Fruit fly (Drosophila melanogaster) whole organism, adult: Measurements from ENCODE around the gene mld.

ENCODE experiments used
- CG11617 ChIP-seq: fragments of 200-800 bp; sonication (Bioruptor generic); optimal IDR thresholded peaks from 2 replicates; lab custom pipeline; 2017; ENCODE audit warnings: mild to moderate bottlenecking, missing biosample characterization, missing genetic modification reagents, missing genetic modification characterization
- CG12768 ChIP-seq: fragments of 200-800 bp; sonication (Bioruptor generic); optimal IDR thresholded peaks from 2 replicates; lab custom pipeline; 2017; ENCODE audit warnings: missing biosample characterization, missing genetic modification characterization, mild to moderate bottlenecking, moderate library complexity, missing genetic modification reagents
- CG14711 ChIP-seq: fragments of 200-800 bp; sonication (Bioruptor generic); optimal IDR thresholded peaks from 2 replicates; lab custom pipeline; 2018; ENCODE audit warnings: missing biosample characterization, mild to moderate bottlenecking, missing genetic modification characterization, moderate library complexity
- CG1620 ChIP-seq: fragments of 200-800 bp; sonication (Bioruptor generic); optimal IDR thresholded peaks from 2 replicates; lab custom pipeline; 2016; ENCODE audit warnings: missing biosample characterization, missing genetic modification characterization
- CG33017 ChIP-seq: fragments of 200-800 bp; sonication (Bioruptor generic); optimal IDR thresholded peaks from 2 replicates; lab custom pipeline; 2018; ENCODE audit warnings: missing biosample characterization, mild to moderate bottlenecking, missing genetic modification characterization, moderate library complexity
- CG5204 ChIP-seq: fragments of 200-800 bp; sonication (Bioruptor generic); optimal IDR thresholded peaks from 2 replicates; lab custom pipeline; 2016; ENCODE audit warnings: missing biosample characterization, missing genetic modification characterization
- CG7045 ChIP-seq: fragments of 200-800 bp; sonication (Bioruptor generic); optimal IDR thresholded peaks from 2 replicates; lab custom pipeline; 2017; ENCODE audit warnings: missing biosample characterization, mild to moderate bottlenecking, missing genetic modification characterization
- CG7101 ChIP-seq: fragments of 200-800 bp; sonication (Bioruptor generic); optimal IDR thresholded peaks from 2 replicates; lab custom pipeline; 2018; ENCODE audit warnings: missing biosample characterization, mild to moderate bottlenecking, missing genetic modification characterization, moderate library complexity
- Clk ChIP-seq: fragments of 200-800 bp; sonication (Bioruptor generic); optimal IDR thresholded peaks from 2 replicates; lab custom pipeline; 2017; ENCODE audit warnings: missing biosample characterization, missing genetic modification characterization
- Crg-1 ChIP-seq: fragments of 200-800 bp; sonication (Bioruptor generic); optimal IDR thresholded peaks from 2 replicates; lab custom pipeline; 2016; ENCODE audit warnings: missing biosample characterization, missing genetic modification characterization
- Hr96 ChIP-seq: fragments of 200-800 bp; sonication (Bioruptor generic); optimal IDR thresholded peaks from 2 replicates; lab custom pipeline; 2016; ENCODE audit warnings: missing biosample characterization, missing genetic modification characterization
- Mnt ChIP-seq: fragments of 200-800 bp; sonication (Bioruptor generic); optimal IDR thresholded peaks from 2 replicates; lab custom pipeline; 2016; ENCODE audit warnings: missing biosample characterization, mild to moderate bottlenecking, missing genetic modification characterization
- bab1 ChIP-seq: fragments of 200-800 bp; sonication (Bioruptor generic); optimal IDR thresholded peaks from 3 replicates; lab custom pipeline; 2019; ENCODE audit warnings: missing biosample characterization, mild to moderate bottlenecking, missing genetic modification characterization, moderate library complexity
- cic ChIP-seq: fragments of 200-800 bp; sonication (Bioruptor generic); optimal IDR thresholded peaks from 2 replicates; lab custom pipeline; 2017; ENCODE audit warnings: missing biosample characterization, mild to moderate bottlenecking, missing genetic modification characterization, moderate library complexity
- cnc ChIP-seq, 2 experiments: fragments of >200 bp; optimal IDR thresholded peaks; 2 replicates each; lab custom pipeline; 2017
- kay ChIP-seq: fragments of 200-800 bp; sonication (Bioruptor generic); peaks from one replicate; lab custom pipeline; 2016; ENCODE audit warnings: missing biosample characterization, missing genetic modification characterization, borderline replicate concordance
- ovo ChIP-seq: fragments of 200-800 bp; sonication (Bioruptor generic); optimal IDR thresholded peaks from 2 replicates; lab custom pipeline; 2016; ENCODE audit warnings: missing biosample characterization, missing genetic modification characterization
- pad ChIP-seq: fragments of 200-800 bp; sonication (Bioruptor generic); optimal IDR thresholded peaks from 3 replicates; lab custom pipeline; 2017; ENCODE audit warnings: missing biosample characterization, missing genetic modification characterization, mild to moderate bottlenecking, moderate library complexity, missing genetic modification reagents
- tj ChIP-seq: fragments of 200-800 bp; sonication (Bioruptor generic); optimal IDR thresholded peaks from 3 replicates; lab custom pipeline; 2017; ENCODE audit warnings: missing biosample characterization, mild to moderate bottlenecking, missing genetic modification characterization, moderate library complexity
- toe ChIP-seq: fragments of 200-800 bp; sonication (Bioruptor generic); optimal IDR thresholded peaks from 2 replicates; lab custom pipeline; 2016; ENCODE audit warnings: missing biosample characterization, missing genetic modification characterization

mld gene

DNA sequence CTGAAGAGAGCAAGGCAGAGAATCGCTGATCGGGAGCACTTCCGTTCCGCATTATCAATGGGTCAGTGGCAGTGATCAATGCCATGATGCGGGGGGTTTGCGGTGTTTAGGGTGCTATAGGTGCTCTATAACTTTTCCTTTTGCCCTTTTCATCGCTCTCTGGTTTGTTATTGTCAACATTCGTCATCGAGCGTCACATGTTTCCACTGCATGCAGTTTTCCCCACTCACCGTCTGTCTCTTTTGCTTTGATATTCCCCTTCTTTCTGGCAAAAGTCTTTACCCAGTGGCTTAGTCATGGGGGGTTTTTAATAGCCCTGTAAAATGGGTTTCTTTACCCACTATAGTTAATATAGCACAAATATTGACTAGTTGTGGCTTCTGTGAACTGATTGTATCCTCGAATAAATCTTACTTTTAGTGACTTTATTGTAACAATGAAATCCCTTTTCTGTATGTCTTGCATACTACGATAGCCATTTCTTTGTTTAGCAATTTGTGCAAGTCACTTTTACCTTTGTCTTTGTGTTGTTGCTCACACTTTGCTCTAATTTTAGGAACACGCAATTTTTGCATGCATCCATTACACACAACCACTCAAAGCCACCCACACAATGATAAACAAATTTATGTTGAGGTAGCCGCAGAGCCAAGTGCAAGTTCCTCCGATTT is 18.6 kb upstream of the mld start:
- no peak for TF ChIP-seq CG1620 (GFP tag; lab: Kevin White, UChicago)
- TF ChIP-seq Hr96: no peak
- TF ChIP-seq cnc (optimal IDR thresholded peaks at IDR 0.05; lab: Kevin White, UChicago): peak; percentile 76 to 84
- TF ChIP-seq bab1 (GFP tag; lab: Kevin White, UChicago): no peak
- TF ChIP-seq tj (GFP tag; lab: Kevin White, UChicago): no peak
- peak; percentile 95 for TF ChIP-seq cic (GFP tag; lab: Kevin White, UChicago)
- peak; percentile 22 for TF ChIP-seq CG7045 (GFP tag; lab: Kevin White, UChicago)
- peak; percentile 82 for TF ChIP-seq Mnt (GFP tag; lab: Kevin White, UChicago)
- TF ChIP-seq CG12768 (GFP tag; lab: Kevin White, UChicago): peak; percentile 77
- TF ChIP-seq kay: peak; percentile 96
- TF ChIP-seq toe (GFP tag; lab: Kevin White, UChicago): no peak
- peak; percentile 47 for TF ChIP-seq CG33017
- no peak for TF ChIP-seq CG5204 (GFP tag; lab: Kevin White, UChicago)
- peak; percentile 61 for TF ChIP-seq Crg-1
- no peak for TF ChIP-seq CG11617 (GFP tag; lab: Kevin White, UChicago)
- no peak for TF ChIP-seq ovo (GFP tag; lab: Kevin White, UChicago)
- peak; percentile 25 for TF ChIP-seq Clk (GFP tag; lab: Kevin White, UChicago)
- TF ChIP-seq CG7101 (tag; lab: Kevin White, UChicago): peak; percentile 40
- no peak for TF ChIP-seq CG14711
- TF ChIP-seq pad (GFP tag; lab: Kevin White, UChicago): peak; percentile 61

DNA sequence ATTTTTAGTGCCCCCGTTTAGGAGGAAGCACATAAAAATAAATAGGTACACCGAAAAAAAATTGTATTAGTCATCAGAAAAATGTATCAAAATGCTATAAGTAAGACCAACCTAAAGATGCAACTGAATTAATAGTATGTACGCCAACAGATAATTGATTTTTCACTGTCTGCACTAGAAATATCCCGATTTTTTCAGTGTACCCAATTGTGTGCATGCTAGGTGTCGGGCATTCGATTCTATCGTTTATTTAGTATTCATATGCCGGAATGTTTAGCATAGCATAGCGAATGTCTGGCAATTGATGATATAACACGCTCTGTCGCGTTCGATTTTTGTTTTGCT is 18.1 kb upstream of the mld start:
- peak; percentile 68 for TF ChIP-seq Hr96
- no peak for TF ChIP-seq ovo (GFP tag; lab: Kevin White, UChicago)
- peak; percentile 66 for TF ChIP-seq Clk (GFP tag; lab: Kevin White, UChicago)
- TF ChIP-seq cnc (optimal IDR thresholded peaks at IDR 0.05; lab: Kevin White, UChicago): no peak
- peak; percentile 41 for TF ChIP-seq CG12768 (GFP tag; lab: Kevin White, UChicago)
- peak; percentile 66 for TF ChIP-seq CG7101 (tag; lab: Kevin White, UChicago)
- TF ChIP-seq pad (GFP tag; lab: Kevin White, UChicago): peak; percentile 11
- no peak for TF ChIP-seq kay
- TF ChIP-seq Mnt (GFP tag; lab: Kevin White, UChicago): peak; percentile 10
- TF ChIP-seq cic (GFP tag; lab: Kevin White, UChicago): no peak
- peak; percentile 73 for TF ChIP-seq CG7045 (GFP tag; lab: Kevin White, UChicago)
- peak; percentile 81 for TF ChIP-seq CG5204 (GFP tag; lab: Kevin White, UChicago)
- TF ChIP-seq toe (GFP tag; lab: Kevin White, UChicago): peak; percentile 87
- TF ChIP-seq bab1 (GFP tag; lab: Kevin White, UChicago): peak; percentile 36
- TF ChIP-seq CG1620 (GFP tag; lab: Kevin White, UChicago): peak; percentile 10
- peak; percentile 75 for TF ChIP-seq CG33017
- peak; percentile 25 for TF ChIP-seq Crg-1
- TF ChIP-seq tj (GFP tag; lab: Kevin White, UChicago): peak; percentile 49
- peak; percentile 56 for TF ChIP-seq CG14711
- peak; percentile 78 for TF ChIP-seq CG11617 (GFP tag; lab: Kevin White, UChicago)

DNA sequence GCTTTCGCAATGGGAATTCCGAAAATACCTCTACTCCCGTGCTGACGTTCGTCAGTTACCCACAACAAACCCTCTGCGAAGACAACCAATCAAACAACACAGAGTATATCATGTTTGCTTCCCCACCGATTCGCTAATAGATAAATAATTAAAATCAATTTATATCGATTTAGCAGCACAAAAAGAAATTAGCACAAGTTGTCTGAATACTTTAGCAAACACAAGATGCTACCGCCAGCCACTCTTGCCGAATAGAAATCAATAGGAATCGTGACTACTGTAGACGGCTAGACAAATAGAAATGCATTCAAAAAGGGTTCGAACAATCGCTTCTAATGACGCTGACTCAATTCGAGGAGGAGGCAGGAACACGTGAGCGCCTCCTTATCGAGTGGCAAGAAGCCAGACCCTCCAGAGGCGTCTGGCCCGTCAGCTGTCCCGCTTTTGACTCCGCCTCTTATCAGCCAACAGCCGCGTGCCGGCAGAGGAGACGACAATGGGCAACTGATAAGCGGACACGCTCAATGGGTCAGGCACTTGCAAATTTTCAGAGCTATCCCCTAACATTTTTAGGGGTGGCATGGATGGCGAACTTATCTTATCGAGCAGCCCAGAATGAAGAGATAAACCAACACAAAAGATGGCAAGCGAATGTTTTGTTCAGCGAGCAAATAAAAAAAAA is 17.1 kb upstream of the mld start:
- TF ChIP-seq Mnt (GFP tag; lab: Kevin White, UChicago) (peak; percentile 51), CG1620 (GFP tag; lab: Kevin White, UChicago) (no peak), CG5204 (GFP tag; lab: Kevin White, UChicago) (no peak), pad (GFP tag; lab: Kevin White, UChicago) (no peak), kay (peak; percentile 58), Crg-1 (peak; percentile 14), CG7045 (GFP tag; lab: Kevin White, UChicago) (no peak), CG33017 (peak; percentile 43), CG12768 (GFP tag; lab: Kevin White, UChicago) (peak; percentile 33), tj (GFP tag; lab: Kevin White, UChicago) (no peak), cic (GFP tag; lab: Kevin White, UChicago) (peak; percentile 86)

DNA sequence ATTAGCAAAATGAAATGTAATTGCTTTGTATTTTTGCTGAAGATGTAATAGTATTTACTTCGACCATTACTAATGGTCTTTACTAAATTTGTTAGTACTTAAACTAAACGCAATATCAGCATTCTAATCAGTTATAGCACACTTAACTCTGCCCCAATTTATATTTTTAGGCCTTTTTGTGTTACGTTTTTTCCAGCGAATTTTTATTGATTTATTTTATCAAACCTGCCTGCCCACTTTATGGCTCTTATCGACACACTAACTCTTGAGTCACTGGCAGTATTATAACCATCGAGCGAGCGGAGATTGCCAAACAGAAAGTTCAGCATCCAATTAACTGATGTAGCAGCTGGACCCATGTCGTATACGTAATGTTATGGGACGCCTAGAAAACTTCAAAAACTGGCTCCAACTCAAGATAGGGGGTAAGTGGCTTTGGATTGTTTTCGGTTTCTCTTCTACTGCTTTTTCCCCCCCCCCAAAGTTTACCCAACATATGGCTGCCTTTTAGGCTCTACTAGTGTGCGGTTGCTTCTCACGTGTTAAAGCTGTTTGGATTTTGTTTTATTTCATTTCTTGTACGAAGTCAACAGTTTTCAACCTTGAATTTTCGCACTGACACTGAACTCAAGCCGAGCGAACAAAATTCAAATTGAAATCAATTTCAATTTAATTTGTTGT is 15.6 kb upstream of the mld start:
- TF ChIP-seq CG12768 (GFP tag; lab: Kevin White, UChicago) (peak; percentile 44), kay (peak; percentile 80), cic (GFP tag; lab: Kevin White, UChicago) (no peak), CG14711 (no peak)

DNA sequence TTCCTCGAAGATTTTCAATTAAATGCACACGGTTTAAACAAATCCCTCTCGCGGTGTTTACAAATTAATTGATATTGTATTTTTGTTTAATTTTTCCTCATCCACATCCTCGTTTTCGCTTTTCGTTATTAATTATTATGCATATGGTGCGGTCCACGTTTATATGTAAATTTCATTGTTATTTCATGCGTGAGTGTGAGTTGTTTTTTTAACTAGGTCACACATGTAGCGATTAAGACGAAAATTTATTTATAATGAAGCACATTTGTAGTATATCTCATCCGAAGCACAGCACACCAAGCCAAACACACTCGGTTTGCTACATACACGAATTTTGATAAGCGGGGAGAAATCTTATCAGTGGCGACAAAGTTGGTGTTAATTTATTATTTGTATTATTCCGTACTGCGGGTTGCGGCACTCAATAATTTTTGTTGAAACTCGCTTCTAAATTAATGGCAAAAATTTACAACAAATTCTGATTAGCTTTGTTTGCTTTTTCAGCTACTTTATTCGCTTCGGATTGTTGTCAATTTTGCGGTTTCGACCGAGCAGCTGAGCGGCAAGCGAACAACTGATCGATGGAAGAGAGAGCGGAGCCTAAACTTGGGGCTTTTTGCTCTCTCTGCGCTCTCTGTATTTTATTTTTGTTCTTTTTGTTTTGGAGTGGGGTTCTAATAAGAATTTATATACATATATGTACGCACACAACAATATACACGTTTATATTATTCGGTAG is 13.9 kb upstream of the mld start:
- peak; percentile 62 for TF ChIP-seq Mnt (GFP tag; lab: Kevin White, UChicago)
- TF ChIP-seq kay: peak; percentile 89
- no peak for TF ChIP-seq CG5204 (GFP tag; lab: Kevin White, UChicago)
- TF ChIP-seq cic (GFP tag; lab: Kevin White, UChicago): peak; percentile 77
- TF ChIP-seq cnc (optimal IDR thresholded peaks at IDR 0.05; lab: Kevin White, UChicago): no peak
- TF ChIP-seq CG33017: peak; percentile 59
- peak; percentile 73 for TF ChIP-seq tj (GFP tag; lab: Kevin White, UChicago)
- TF ChIP-seq CG14711: peak; percentile 11
